Fruit fly (Drosophila melanogaster): Measurements from ENCODE around the gene CG5612.

- no peak for TF ChIP-seq h (GFP tag; optimal IDR thresholded peaks at IDR 0.05)
- no peak for TF ChIP-seq CG32264 (GFP tag; optimal IDR thresholded peaks at IDR 0.05)
- TF ChIP-seq brk (GFP tag; optimal IDR thresholded peaks at IDR 0.05), result no peak
These were observed 22.0 kb upstream of the CG5612 start for dm6 chr3R:27647817-27648216.

Measured in whole organism, wandering third instar larva.